Worm (Caenorhabditis elegans) whole organism, L4 larva: Measurements from ENCODE around the gene srh-19.

ENCODE experiments used
- R02D3.7 ChIP-seq: fragments of 150-350 bp; sonication (generic microtip); optimal IDR thresholded peaks from 3 replicates; lab custom pipeline; 2014; ENCODE audit warnings: missing biosample characterization, missing genetic modification characterization
- Y105C5A.15 ChIP-seq: fragments of 200-800 bp; sonication (Bioruptor generic); IDR thresholded peaks from 2 replicates; pipeline ENCODE4 v1.3.6; 2022; ENCODE audit warnings: missing genetic modification characterization, missing compliant biosample characterization
- ZK337.2 ChIP-seq: fragments of 200-800 bp; sonication (Bioruptor generic); IDR thresholded peaks from 2 replicates; pipeline ENCODE4 v1.3.6; 2022; ENCODE audit warnings: missing genetic modification reagents, missing genetic modification characterization, missing compliant biosample characterization
- ama-1 ChIP-seq: fragments of 150-350 bp; optimal IDR thresholded peaks from 2 replicates; lab custom pipeline; 2014; ENCODE audit warnings: inconsistent platforms, mixed read lengths
- ceh-32 ChIP-seq: sonication (generic microtip); optimal IDR thresholded peaks from 2 replicates; lab custom pipeline; 2016; ENCODE audit warnings: mild to moderate bottlenecking, missing genetic modification characterization, missing compliant biosample characterization; ENCODE audit not compliant: poor library complexity
- daf-19 ChIP-seq: fragments of 200-800 bp; sonication (Bioruptor generic); conservative IDR thresholded peaks from 2 replicates; pipeline ENCODE4 v1.3.6; 2022; ENCODE audit warnings: missing genetic modification characterization, missing compliant biosample characterization
- daf-8 ChIP-seq: fragments of 200-800 bp; sonication (Bioruptor generic); IDR thresholded peaks from 2 replicates; pipeline ENCODE4 v1.3.6; 2022; ENCODE audit warnings: missing genetic modification characterization, missing compliant biosample characterization
- jun-1 ChIP-seq: fragments of 150-350 bp; optimal IDR thresholded peaks from 2 replicates; lab custom pipeline; 2014; ENCODE audit warnings: missing biosample characterization, missing genetic modification reagents, missing genetic modification characterization
- lir-3 ChIP-seq: sonication (generic microtip); optimal IDR thresholded peaks from 2 replicates; lab custom pipeline; 2016; ENCODE audit warnings: mild to moderate bottlenecking, missing genetic modification characterization, missing compliant biosample characterization
- nhr-11 ChIP-seq: fragments of 150-350 bp; optimal IDR thresholded peaks from 2 replicates; lab custom pipeline; 2014; ENCODE audit warnings: missing biosample characterization, missing genetic modification characterization
- nhr-6 ChIP-seq: fragments of 150-350 bp; optimal IDR thresholded peaks from 2 replicates; lab custom pipeline; 2014; ENCODE audit warnings: missing biosample characterization, missing genetic modification characterization
- nhr-76 ChIP-seq: fragments of 150-350 bp; optimal IDR thresholded peaks from 2 replicates; lab custom pipeline; 2014; ENCODE audit warnings: missing biosample characterization, missing genetic modification characterization
- php-3 ChIP-seq: fragments of 200-800 bp; sonication (Bioruptor generic); IDR thresholded peaks from 2 replicates; pipeline ENCODE4 v1.3.6; 2022; ENCODE audit warnings: missing genetic modification reagents, missing genetic modification characterization, missing compliant biosample characterization
- vab-7 ChIP-seq: fragments of 200-800 bp; sonication (Bioruptor generic); IDR thresholded peaks from 2 replicates; pipeline ENCODE4 v1.3.6; 2022; ENCODE audit warnings: missing genetic modification reagents, missing genetic modification characterization, missing compliant biosample characterization

ce11 chrX:1437097-1437496, 24.2 kb downstream of the srh-19 start:
- TF ChIP-seq ama-1 (lab: Kevin White, UChicago), result no peak
- TF ChIP-seq nhr-76 (tag; lab: Kevin White, UChicago), result no peak
- no peak for TF ChIP-seq php-3 (GFP tag; lab: Robert Waterston, UW)
- no peak for TF ChIP-seq vab-7
- TF ChIP-seq Y105C5A.15 (GFP tag; lab: Robert Waterston, UW), result no peak
- TF ChIP-seq daf-8, result no peak
- no peak for TF ChIP-seq nhr-11 (tag; lab: Kevin White, UChicago)
- TF ChIP-seq jun-1 (tag; lab: Kevin White, UChicago), result no peak
- TF ChIP-seq nhr-6 (tag; lab: Kevin White, UChicago), result no peak
- TF ChIP-seq ZK337.2 (GFP tag; lab: Robert Waterston, UW), result no peak
- TF ChIP-seq lir-3 (tag; lab: Kevin White, UChicago), result no peak
- TF ChIP-seq daf-19 (GFP tag; lab: Robert Waterston, UW), result no peak
- no peak for TF ChIP-seq ceh-32 (tag; lab: Kevin White, UChicago)
- TF ChIP-seq R02D3.7, result no peak
